Fruit fly (Drosophila melanogaster): ENCODE data around the gene msn.

Gene msn

DNA sequence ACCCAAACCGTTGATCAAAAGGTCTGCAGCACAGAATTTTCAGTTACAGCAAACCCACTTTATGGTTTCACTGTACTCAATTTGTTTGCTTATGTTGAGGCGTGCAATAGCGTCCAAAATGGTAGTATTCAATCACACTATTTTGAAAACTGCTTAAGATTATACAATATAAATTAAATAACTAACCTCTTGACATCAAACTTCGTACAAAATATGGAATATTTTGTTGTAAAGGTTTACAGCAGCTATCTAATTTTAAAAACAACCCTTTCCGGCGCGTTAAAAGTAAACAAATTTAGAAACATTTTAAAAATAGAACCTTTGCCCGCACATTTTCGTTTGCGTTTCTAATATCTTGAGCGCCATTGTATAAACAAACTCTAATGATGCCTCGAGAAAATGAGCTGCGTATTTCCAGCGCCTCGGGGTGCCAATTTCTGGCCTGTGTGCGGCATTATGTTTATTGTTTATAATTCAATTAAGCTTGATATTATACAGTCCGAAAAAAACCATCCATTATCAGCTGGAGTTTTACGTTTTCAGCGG, 4.5 kb upstream of the msn start:
- no peak for TF ChIP-seq psq (optimal IDR thresholded peaks at IDR 0.05)
- no peak for TF ChIP-seq EcR (GFP tag; optimal IDR thresholded peaks at IDR 0.05)
- no peak for TF ChIP-seq CG8478 (optimal IDR thresholded peaks at IDR 0.05)
- no peak for TF ChIP-seq Dll (optimal IDR thresholded peaks at IDR 0.05)
- TF ChIP-seq pan (optimal IDR thresholded peaks at IDR 0.05) = no peak
- no peak for TF ChIP-seq usp (GFP tag; optimal IDR thresholded peaks at IDR 0.05)

DNA sequence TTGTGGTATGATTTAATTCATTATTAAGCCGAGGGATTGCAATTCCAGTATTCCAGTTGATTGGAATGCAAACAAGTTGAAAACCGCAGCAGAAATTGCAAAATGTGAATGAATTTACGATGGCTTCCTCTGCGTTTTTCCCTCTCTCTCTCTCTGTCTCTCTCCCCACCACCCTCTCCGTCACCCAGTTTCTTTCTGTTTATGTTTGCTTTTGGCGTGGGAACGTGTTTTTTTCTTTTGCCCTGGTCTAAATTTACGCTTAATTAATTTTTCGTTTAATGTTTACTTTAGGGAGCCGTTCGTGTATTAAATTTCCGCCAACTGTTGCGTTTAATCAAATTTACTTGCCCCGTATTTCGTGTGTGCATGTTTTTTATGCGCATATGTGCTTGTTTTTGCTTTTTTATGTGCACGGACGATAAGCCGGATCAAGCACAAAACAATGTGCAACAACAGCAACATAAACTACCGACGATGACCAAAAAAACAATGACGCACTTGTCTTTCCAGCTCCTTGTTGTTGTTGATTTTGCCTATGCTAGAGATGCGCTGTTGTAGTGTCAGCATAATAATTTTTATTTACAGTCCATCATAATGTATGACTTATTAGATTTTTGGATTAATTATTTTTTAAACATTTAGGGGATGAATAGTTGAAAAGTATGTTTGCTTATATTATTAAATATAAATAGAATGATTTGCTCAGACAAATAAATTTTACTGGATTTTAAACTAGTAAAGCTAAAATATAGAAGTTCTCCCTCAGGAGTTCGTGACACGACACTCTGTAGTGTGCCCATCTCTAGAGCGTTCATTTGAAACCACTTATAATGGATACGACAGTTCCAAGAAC, 3.8 kb upstream of the msn start:
- TF ChIP-seq pan (optimal IDR thresholded peaks at IDR 0.05) = no peak
- no peak for TF ChIP-seq psq (optimal IDR thresholded peaks at IDR 0.05)
- no peak for TF ChIP-seq usp (GFP tag; optimal IDR thresholded peaks at IDR 0.05)
- TF ChIP-seq CG8478 (optimal IDR thresholded peaks at IDR 0.05) = no peak
- no peak for TF ChIP-seq Dll (optimal IDR thresholded peaks at IDR 0.05)
- no peak for TF ChIP-seq EcR (GFP tag; optimal IDR thresholded peaks at IDR 0.05)

DNA sequence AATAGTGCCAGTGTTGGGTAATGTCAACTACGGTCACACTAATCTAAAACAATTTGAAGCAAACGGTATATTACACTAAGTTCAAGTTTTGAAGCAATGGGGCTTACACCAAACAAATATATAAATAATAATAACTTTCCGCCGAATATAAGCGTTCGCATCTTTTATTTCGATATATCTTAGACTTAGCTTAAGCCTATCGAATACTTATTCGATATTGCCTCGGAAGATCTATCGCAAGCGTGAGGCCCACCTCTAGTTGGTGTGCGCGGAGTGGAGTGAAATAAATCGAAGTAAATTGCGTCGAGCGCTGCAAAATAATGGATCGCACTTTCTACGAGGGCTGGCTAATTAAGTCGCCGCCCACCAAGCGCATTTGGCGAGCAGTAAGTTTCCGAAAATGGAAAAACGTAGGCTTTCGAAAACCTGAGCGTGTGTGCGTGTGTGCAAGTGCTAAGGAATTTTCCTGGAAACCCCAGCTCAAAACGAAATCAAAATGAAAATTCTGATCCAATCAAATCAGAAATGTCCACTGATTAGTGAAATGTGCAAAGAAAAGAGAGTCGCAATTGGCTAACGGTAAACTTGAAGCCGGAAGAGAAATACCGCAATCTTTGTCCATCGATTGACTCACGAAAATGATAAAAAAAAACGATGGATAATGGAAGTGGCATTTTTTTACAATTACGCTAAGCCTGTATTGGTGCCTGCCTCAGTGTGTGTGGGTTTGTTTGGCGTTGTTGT, 3.0 kb upstream of the msn start, which contains the start of gene dos:
Gene dos (plus strand): TSS at position 248 of the 744 bp plus-strand sequence.
- TF ChIP-seq usp (GFP tag; optimal IDR thresholded peaks at IDR 0.05) (no peak), Dll (optimal IDR thresholded peaks at IDR 0.05) (no peak), psq (optimal IDR thresholded peaks at IDR 0.05) (no peak), pan (optimal IDR thresholded peaks at IDR 0.05) (no peak), EcR (GFP tag; optimal IDR thresholded peaks at IDR 0.05) (no peak), CG8478 (optimal IDR thresholded peaks at IDR 0.05) (no peak)

DNA sequence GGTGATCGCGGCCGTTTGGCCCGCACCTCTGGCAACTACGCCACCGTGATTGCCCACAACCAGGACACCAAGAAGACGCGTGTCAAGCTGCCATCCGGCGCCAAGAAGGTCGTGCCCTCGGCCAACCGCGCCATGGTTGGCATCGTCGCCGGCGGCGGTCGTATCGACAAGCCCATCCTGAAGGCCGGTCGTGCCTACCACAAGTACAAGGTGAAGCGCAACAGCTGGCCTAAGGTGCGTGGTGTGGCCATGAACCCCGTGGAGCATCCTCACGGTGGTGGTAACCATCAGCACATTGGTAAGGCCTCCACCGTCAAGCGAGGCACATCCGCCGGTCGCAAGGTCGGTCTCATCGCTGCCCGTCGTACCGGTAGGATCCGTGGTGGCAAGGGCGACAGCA, 2.0 kb upstream of the msn start:
- TF ChIP-seq CG8478 (optimal IDR thresholded peaks at IDR 0.05) = no peak
- TF ChIP-seq pan (optimal IDR thresholded peaks at IDR 0.05) = no peak
- no peak for TF ChIP-seq usp (GFP tag; optimal IDR thresholded peaks at IDR 0.05)
- TF ChIP-seq EcR (GFP tag; optimal IDR thresholded peaks at IDR 0.05) = no peak
- no peak for TF ChIP-seq Dll (optimal IDR thresholded peaks at IDR 0.05)
- TF ChIP-seq psq (optimal IDR thresholded peaks at IDR 0.05) = no peak

DNA sequence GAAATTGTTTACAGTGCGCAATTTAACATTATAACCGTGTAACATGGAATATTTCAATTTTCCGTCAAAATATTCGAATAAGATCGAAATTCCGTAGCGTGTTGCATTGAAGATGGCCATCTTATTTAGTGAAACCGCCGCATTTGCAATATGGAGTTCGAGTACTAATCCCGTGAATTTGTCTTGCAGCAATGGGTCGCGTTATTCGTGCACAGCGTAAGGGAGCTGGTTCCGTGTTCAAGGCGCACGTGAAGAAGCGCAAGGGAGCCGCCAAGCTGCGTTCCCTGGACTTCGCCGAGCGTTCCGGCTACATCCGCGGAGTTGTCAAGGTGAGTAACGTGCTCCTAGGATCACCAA, 1.2 kb upstream of the msn start:
- no peak for TF ChIP-seq pan (optimal IDR thresholded peaks at IDR 0.05)
- no peak for TF ChIP-seq Dll (optimal IDR thresholded peaks at IDR 0.05)
- TF ChIP-seq CG8478 (optimal IDR thresholded peaks at IDR 0.05) = no peak
- no peak for TF ChIP-seq usp (GFP tag; optimal IDR thresholded peaks at IDR 0.05)
- TF ChIP-seq psq (optimal IDR thresholded peaks at IDR 0.05) = no peak
- TF ChIP-seq EcR (GFP tag; optimal IDR thresholded peaks at IDR 0.05) = no peak

DNA sequence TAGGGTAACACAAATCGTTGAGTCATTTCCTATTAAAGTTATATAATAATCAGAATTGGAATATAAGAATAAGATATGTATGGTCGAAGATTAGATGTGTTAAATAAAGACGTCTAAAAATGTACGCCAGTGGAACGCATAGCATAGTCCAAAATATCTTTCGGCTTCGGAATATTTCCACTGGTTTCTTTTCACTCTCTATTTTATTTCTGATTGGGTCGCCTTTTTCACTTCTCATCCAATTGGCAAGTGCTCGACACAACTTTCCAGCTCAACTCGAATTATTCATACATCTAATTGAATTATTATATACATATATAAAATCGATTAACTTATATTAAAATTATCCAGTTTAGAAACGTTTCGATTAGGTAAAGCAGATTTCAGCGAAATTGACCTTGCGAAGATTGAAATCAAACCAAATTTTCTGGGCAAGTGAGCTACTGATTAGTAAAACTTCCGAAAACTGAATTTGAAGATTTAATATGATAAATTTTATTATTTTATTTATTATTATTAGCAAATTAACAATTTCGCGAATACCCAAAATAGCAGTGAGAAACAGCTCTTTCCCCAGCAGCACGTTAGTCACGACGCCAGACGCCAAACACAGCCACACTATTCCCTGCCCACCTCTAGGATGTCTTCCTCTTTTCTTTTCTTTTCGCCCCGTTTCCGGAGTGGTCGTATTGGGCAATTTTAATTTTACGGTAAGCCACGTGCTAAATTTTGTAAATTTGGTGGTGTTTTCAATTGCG, 643 bp upstream of the msn start, which contains the start of gene RpL8:
Gene RpL8 (plus strand): TSS at position 653 of the 758 bp plus-strand sequence.
- TF ChIP-seq Dll (optimal IDR thresholded peaks at IDR 0.05) (no peak), usp (GFP tag; optimal IDR thresholded peaks at IDR 0.05) (no peak), CG8478 (optimal IDR thresholded peaks at IDR 0.05) (no peak)

DNA sequence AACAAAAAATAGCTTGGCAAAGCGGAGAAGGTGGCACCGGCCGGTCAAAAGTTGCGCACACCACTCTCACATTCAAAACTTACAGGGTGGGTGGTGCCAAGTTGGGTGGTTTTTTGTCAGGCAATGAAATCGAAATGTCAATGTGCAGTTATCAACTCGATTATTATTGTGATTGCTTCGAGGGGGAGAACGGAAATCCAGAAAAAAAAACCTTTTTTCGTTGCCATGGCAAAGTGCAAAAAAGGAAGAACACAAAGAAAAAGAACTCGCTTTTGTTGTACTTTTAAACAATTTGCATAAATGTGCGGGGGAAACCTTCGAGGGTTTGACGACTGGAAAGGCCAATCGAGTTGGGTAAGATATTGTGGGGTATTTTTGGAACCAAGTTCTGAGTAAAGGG, 1.5 kb downstream of the msn start:
- no peak for TF ChIP-seq usp (GFP tag; optimal IDR thresholded peaks at IDR 0.05)
- no peak for TF ChIP-seq psq (optimal IDR thresholded peaks at IDR 0.05)
- no peak for TF ChIP-seq Dll (optimal IDR thresholded peaks at IDR 0.05)
- no peak for TF ChIP-seq CG8478 (optimal IDR thresholded peaks at IDR 0.05)
- no peak for TF ChIP-seq pan (optimal IDR thresholded peaks at IDR 0.05)
- no peak for TF ChIP-seq EcR (GFP tag; optimal IDR thresholded peaks at IDR 0.05)

DNA sequence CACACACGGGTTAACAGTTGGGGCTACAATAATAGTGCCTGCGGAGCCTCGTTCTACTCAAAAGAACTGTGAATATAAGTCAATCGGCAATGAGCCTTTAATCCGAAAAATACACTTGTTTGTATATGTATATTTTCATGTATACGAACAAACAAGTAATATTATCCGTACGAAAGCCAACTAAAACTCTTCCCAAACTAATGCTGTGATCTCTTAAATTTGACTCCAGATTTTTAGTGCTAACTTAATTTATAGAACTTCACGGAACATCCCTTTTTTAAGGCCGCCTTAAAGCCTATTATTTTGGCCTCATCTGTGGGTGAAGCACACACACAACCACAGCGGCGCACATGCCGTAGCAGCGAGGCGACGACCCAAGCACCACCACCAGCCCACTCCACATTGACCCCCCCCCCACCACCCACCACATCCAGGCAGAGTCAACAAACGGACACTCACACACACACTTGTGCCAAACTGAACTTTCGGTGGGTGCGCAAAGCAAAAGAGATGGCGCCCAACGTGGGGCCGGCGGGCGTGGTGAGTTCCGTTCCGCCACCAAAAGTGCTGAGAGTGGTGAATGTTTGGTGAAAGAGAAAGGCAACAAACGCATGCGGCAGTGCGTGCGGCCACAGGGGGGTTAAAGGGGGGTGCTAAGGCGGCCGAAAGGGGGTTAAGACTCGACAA, 2.1 kb downstream of the msn start:
- peak in 1 of 2 experiments; percentile 59 for TF ChIP-seq EcR (GFP tag; optimal IDR thresholded peaks at IDR 0.05)
- TF ChIP-seq Dll (optimal IDR thresholded peaks at IDR 0.05) = no peak
- no peak for TF ChIP-seq usp (GFP tag; optimal IDR thresholded peaks at IDR 0.05)
- TF ChIP-seq pan (optimal IDR thresholded peaks at IDR 0.05) = no peak

DNA sequence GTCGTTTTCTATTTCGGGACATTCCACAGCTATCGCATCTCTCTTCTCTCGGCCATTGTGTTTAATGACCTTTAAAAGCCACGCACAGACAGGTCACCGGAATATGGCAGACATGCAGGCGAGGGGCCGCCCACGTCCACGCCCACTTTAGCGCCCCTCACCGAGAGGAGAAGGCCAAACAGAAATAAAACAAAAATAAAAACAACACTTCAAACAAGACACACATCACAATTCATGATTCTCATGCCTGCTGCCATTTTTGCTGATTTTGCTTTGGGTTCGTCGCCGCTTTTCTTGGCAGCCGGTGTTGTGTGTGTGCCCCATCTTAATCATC, 2.8 kb downstream of the msn start:
- TF ChIP-seq Dll (optimal IDR thresholded peaks at IDR 0.05) (no peak), psq (optimal IDR thresholded peaks at IDR 0.05) (no peak), EcR (GFP tag; optimal IDR thresholded peaks at IDR 0.05) (peak in 1 of 2 experiments; percentile 60), CG8478 (optimal IDR thresholded peaks at IDR 0.05) (no peak)

DNA sequence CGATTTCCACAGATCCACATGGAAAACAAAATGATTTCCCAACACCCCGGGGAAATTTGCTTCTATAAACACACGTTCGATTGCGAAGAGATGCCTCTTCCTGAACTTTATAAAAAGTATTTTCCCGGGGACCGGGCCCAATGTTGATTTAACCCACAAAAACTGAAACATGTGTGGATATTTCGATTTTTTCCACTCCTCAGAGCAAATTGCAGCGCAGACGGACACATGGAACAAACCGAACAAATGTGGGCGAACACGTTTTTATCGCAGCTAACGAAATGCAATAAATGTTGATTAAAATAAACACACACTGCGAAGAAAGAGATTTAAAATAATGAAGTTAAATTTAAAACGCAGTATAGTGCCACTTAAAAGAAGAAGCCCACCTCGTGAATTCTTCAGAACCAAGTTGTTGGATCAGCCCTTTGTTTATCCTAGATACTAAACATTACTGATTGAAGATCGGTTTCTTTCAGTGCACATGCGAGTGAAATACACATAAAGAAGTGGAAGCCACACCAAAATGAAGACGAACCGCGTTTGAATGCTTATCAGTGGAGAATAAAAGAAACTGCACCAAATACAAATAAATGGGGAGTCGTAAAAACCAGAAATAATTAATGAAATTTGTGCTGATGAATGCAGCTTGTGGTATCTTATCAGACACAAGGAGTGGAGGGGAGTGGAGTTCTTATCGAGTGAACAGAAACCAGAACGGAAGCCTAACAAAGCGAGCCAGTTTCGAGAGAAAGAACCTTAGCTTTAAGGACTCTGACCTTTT, 3.4 kb downstream of the msn start:
- TF ChIP-seq EcR (GFP tag; optimal IDR thresholded peaks at IDR 0.05) = peak in 1 of 2 experiments; percentile 42
- no peak for TF ChIP-seq pan (optimal IDR thresholded peaks at IDR 0.05)

DNA sequence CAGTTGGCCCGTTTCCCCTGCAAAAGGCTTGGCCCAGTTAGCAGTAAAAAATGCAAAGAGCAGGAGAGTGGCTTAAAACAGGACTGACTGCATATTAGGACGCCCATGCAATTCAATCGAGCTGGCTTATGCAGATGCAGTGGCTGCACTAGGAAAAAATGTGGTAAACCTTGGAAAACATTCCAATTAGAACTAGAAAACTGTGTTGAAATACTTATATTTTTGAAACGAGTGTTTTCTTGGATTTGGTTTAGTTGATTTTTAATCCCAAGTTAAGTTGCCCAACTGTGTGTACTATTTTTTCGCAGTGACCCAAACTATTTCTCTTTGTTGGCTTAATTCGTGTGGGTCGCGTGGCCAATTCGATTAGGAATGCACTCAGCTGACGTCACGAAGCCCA, 4.0 kb downstream of the msn start:
- no peak for TF ChIP-seq EcR (GFP tag; optimal IDR thresholded peaks at IDR 0.05)
- TF ChIP-seq usp (GFP tag; optimal IDR thresholded peaks at IDR 0.05) = no peak
- TF ChIP-seq psq (optimal IDR thresholded peaks at IDR 0.05) = no peak
- no peak for TF ChIP-seq CG8478 (optimal IDR thresholded peaks at IDR 0.05)
- TF ChIP-seq pan (optimal IDR thresholded peaks at IDR 0.05) = no peak
- TF ChIP-seq Dll (optimal IDR thresholded peaks at IDR 0.05) = no peak

Data from whole organism.